Fruit fly (Drosophila melanogaster) whole organism, prepupa: ENCODE data around the gene oaf.

Experiments
- Blimp-1 ChIP-seq: fragments of 200-800 bp; sonication (Bioruptor generic); optimal IDR thresholded peaks from 3 replicates; lab custom pipeline; 2017; ENCODE audit warnings: missing biosample characterization, missing genetic modification characterization, mild to moderate bottlenecking, moderate library complexity, missing genetic modification reagents
- CG10631 ChIP-seq: fragments of 200-800 bp; sonication (Bioruptor generic); optimal IDR thresholded peaks from 2 replicates; lab custom pipeline; 2016; ENCODE audit warnings: missing biosample characterization, missing genetic modification characterization
- CG10669 ChIP-seq: fragments of 200-800 bp; sonication (Bioruptor generic); optimal IDR thresholded peaks from 3 replicates; lab custom pipeline; 2018; ENCODE audit warnings: missing biosample characterization, mild to moderate bottlenecking, missing genetic modification characterization, moderate library complexity
- CG11294 ChIP-seq: fragments of 200-800 bp; sonication (Bioruptor generic); IDR thresholded peaks from 2 replicates; pipeline ENCODE4 v1.3.6; 2022; ENCODE audit warnings: missing biosample characterization, missing genetic modification characterization
- CG11762 ChIP-seq: fragments of 200-800 bp; sonication (Bioruptor generic); optimal IDR thresholded peaks from 3 replicates; lab custom pipeline; 2016; ENCODE audit warnings: missing biosample characterization, missing genetic modification characterization; ENCODE audit not compliant: insufficient read depth
- CG11902 ChIP-seq: fragments of 200-800 bp; sonication (Bioruptor generic); optimal IDR thresholded peaks from 3 replicates; lab custom pipeline; 2016; ENCODE audit warnings: missing biosample characterization, missing genetic modification characterization
- CG15336 ChIP-seq: fragments of 200-800 bp; sonication (Bioruptor generic); IDR thresholded peaks from 2 replicates; pipeline ENCODE4 v1.3.6; 2022; ENCODE audit warnings: missing biosample characterization, missing genetic modification characterization
- CG1621 ChIP-seq: fragments of 200-800 bp; sonication (Bioruptor generic); optimal IDR thresholded peaks from 3 replicates; lab custom pipeline; 2018; ENCODE audit warnings: missing biosample characterization, mild to moderate bottlenecking, missing genetic modification characterization
- CG16779 ChIP-seq: fragments of 200-800 bp; sonication (Bioruptor generic); optimal IDR thresholded peaks from 3 replicates; lab custom pipeline; 2017; ENCODE audit warnings: missing biosample characterization, mild to moderate bottlenecking, missing genetic modification characterization
- CG3032 ChIP-seq: fragments of 200-800 bp; optimal IDR thresholded peaks from 2 replicates; lab custom pipeline; 2019; ENCODE audit warnings: missing biosample characterization, mild to moderate bottlenecking, missing genetic modification characterization, moderate library complexity
- CG31627 ChIP-seq: fragments of 200-800 bp; sonication (Bioruptor generic); optimal IDR thresholded peaks from 3 replicates; lab custom pipeline; 2016; ENCODE audit warnings: missing biosample characterization, missing genetic modification characterization
- CG34406 ChIP-seq: fragments of 200-800 bp; sonication (Bioruptor generic); optimal IDR thresholded peaks from 3 replicates; lab custom pipeline; 2016; ENCODE audit warnings: missing biosample characterization, missing genetic modification characterization
- CG4318 ChIP-seq: fragments of 200-800 bp; sonication (Bioruptor generic); optimal IDR thresholded peaks from 3 replicates; lab custom pipeline; 2017; ENCODE audit warnings: missing biosample characterization, mild to moderate bottlenecking, missing genetic modification characterization
- CG6163 ChIP-seq: fragments of 200-800 bp; sonication (Bioruptor generic); IDR thresholded peaks from 3 replicates; pipeline ENCODE4 v1.3.6; 2022; ENCODE audit warnings: missing biosample characterization, missing genetic modification characterization
- CG6276 ChIP-seq: fragments of 200-800 bp; sonication (Bioruptor generic); optimal IDR thresholded peaks from 2 replicates; lab custom pipeline; 2017; ENCODE audit warnings: missing biosample characterization, mild to moderate bottlenecking, missing genetic modification characterization
- CG6792 ChIP-seq: fragments of 200-800 bp; sonication (Bioruptor generic); optimal IDR thresholded peaks from 3 replicates; lab custom pipeline; 2016; ENCODE audit warnings: missing biosample characterization, missing genetic modification characterization
- CG6854 ChIP-seq: fragments of 200-800 bp; sonication (Bioruptor generic); optimal IDR thresholded peaks from 2 replicates; lab custom pipeline; 2017; ENCODE audit warnings: missing biosample characterization, mild to moderate bottlenecking, missing genetic modification characterization
- CG7368 ChIP-seq: fragments of 200-800 bp; sonication (Bioruptor generic); optimal IDR thresholded peaks from 3 replicates; lab custom pipeline; 2016; ENCODE audit warnings: missing biosample characterization, missing genetic modification characterization
- CG8119 ChIP-seq: fragments of 200-800 bp; sonication (Bioruptor generic); IDR thresholded peaks from 3 replicates; pipeline ENCODE4 v1.3.6; 2022; ENCODE audit warnings: missing biosample characterization, missing genetic modification characterization
- CG8632 ChIP-seq: fragments of 200-800 bp; sonication (Bioruptor generic); optimal IDR thresholded peaks from 3 replicates; lab custom pipeline; 2016; ENCODE audit warnings: missing biosample characterization, missing genetic modification characterization
- CG9139 ChIP-seq: fragments of 200-800 bp; sonication (Bioruptor generic); optimal IDR thresholded peaks from 3 replicates; lab custom pipeline; 2017; ENCODE audit warnings: missing biosample characterization, mild to moderate bottlenecking, missing genetic modification characterization
- Eip75B ChIP-seq: fragments of 200-800 bp; sonication (Bioruptor generic); optimal IDR thresholded peaks from 3 replicates; lab custom pipeline; 2016; ENCODE audit warnings: missing biosample characterization, missing genetic modification characterization
- Eip78C ChIP-seq: fragments of 200-800 bp; sonication (Bioruptor generic); peaks from one replicate; lab custom pipeline; 2016; ENCODE audit warnings: missing biosample characterization, missing genetic modification characterization
- Eip93F ChIP-seq: fragments of 200-800 bp; sonication (Bioruptor generic); optimal IDR thresholded peaks from 2 replicates; lab custom pipeline; 2016; ENCODE audit warnings: missing biosample characterization, mild to moderate bottlenecking, missing genetic modification characterization
- Ets21C ChIP-seq: fragments of 200-800 bp; sonication (Bioruptor generic); optimal IDR thresholded peaks from 3 replicates; lab custom pipeline; 2016; ENCODE audit warnings: missing biosample characterization, missing genetic modification characterization
- Ets96B ChIP-seq: fragments of 200-800 bp; optimal IDR thresholded peaks from 2 replicates; lab custom pipeline; 2019; ENCODE audit warnings: missing biosample characterization, mild to moderate bottlenecking, missing genetic modification characterization, moderate library complexity
- Gug ChIP-seq: fragments of 200-800 bp; sonication (Bioruptor generic); IDR thresholded peaks from 2 replicates; pipeline ENCODE4 v1.3.6; 2022; ENCODE audit warnings: missing biosample characterization, missing genetic modification characterization
- Hr39 ChIP-seq: fragments of 200-800 bp; sonication (Bioruptor generic); optimal IDR thresholded peaks from 2 replicates; lab custom pipeline; 2016; ENCODE audit warnings: missing biosample characterization, missing genetic modification characterization
- Met ChIP-seq: fragments of 200-800 bp; sonication (Bioruptor generic); optimal IDR thresholded peaks from 3 replicates; lab custom pipeline; 2016; ENCODE audit warnings: missing biosample characterization, missing genetic modification characterization
- OdsH ChIP-seq: fragments of 200-800 bp; sonication (Bioruptor generic); optimal IDR thresholded peaks from 3 replicates; lab custom pipeline; 2016; ENCODE audit warnings: missing biosample characterization, missing genetic modification characterization
- Smox ChIP-seq: fragments of 200-800 bp; sonication (Bioruptor generic); optimal IDR thresholded peaks from 3 replicates; lab custom pipeline; 2016; ENCODE audit warnings: missing biosample characterization, missing genetic modification characterization
- Sox102F ChIP-seq: fragments of 200-800 bp; sonication (Bioruptor generic); optimal IDR thresholded peaks from 2 replicates; lab custom pipeline; 2016; ENCODE audit warnings: missing biosample characterization, mild to moderate bottlenecking, missing genetic modification characterization
- Sox14 ChIP-seq: fragments of 200-800 bp; sonication (Bioruptor generic); optimal IDR thresholded peaks from 3 replicates; lab custom pipeline; 2016; ENCODE audit warnings: missing biosample characterization, missing genetic modification characterization
- Sox15 ChIP-seq: fragments of 200-800 bp; sonication (Bioruptor generic); optimal IDR thresholded peaks from 3 replicates; lab custom pipeline; 2016; ENCODE audit warnings: missing biosample characterization, missing genetic modification characterization
- achi ChIP-seq: fragments of 200-800 bp; sonication (Bioruptor generic); optimal IDR thresholded peaks from 3 replicates; lab custom pipeline; 2016; ENCODE audit warnings: missing biosample characterization, missing genetic modification characterization
- acj6 ChIP-seq: fragments of 200-800 bp; sonication (Bioruptor generic); optimal IDR thresholded peaks from 3 replicates; lab custom pipeline; 2016; ENCODE audit warnings: missing biosample characterization, missing genetic modification characterization
- cyc ChIP-seq: fragments of 200-800 bp; sonication (Bioruptor generic); optimal IDR thresholded peaks from 3 replicates; lab custom pipeline; 2016; ENCODE audit warnings: missing biosample characterization, missing genetic modification characterization
- dsx ChIP-seq: fragments of 200-800 bp; optimal IDR thresholded peaks from 3 replicates; lab custom pipeline; 2019; ENCODE audit warnings: missing biosample characterization, mild to moderate bottlenecking, missing genetic modification characterization, moderate library complexity; ENCODE audit not compliant: poor library complexity, severe bottlenecking
- eg ChIP-seq: fragments of 200-800 bp; sonication (Bioruptor generic); IDR thresholded peaks from 3 replicates; pipeline ENCODE4 v1.3.6; 2022; ENCODE audit warnings: missing biosample characterization, missing genetic modification characterization
- esn ChIP-seq: fragments of 200-800 bp; sonication (Bioruptor generic); optimal IDR thresholded peaks from 2 replicates; lab custom pipeline; 2016; ENCODE audit warnings: missing biosample characterization, mild to moderate bottlenecking, missing genetic modification characterization, moderate library complexity
- fd59A ChIP-seq: fragments of 200-800 bp; sonication (Bioruptor generic); optimal IDR thresholded peaks from 2 replicates; lab custom pipeline; 2017; ENCODE audit warnings: missing biosample characterization, mild to moderate bottlenecking, missing genetic modification characterization, missing genetic modification reagents
- fd85E ChIP-seq: fragments of 200-800 bp; sonication (Bioruptor generic); optimal IDR thresholded peaks from 3 replicates; lab custom pipeline; 2016; ENCODE audit warnings: missing biosample characterization, missing genetic modification characterization
- fkh ChIP-seq: fragments of 200-800 bp; sonication (Bioruptor generic); optimal IDR thresholded peaks from 3 replicates; lab custom pipeline; 2017; ENCODE audit warnings: missing biosample characterization, mild to moderate bottlenecking, missing genetic modification characterization, moderate library complexity
- lz ChIP-seq: fragments of 200-800 bp; sonication (Bioruptor generic); optimal IDR thresholded peaks from 3 replicates; lab custom pipeline; 2016; ENCODE audit warnings: missing biosample characterization, missing genetic modification characterization
- net ChIP-seq: fragments of 200-800 bp; sonication (Bioruptor generic); optimal IDR thresholded peaks from 3 replicates; lab custom pipeline; 2016; ENCODE audit warnings: missing biosample characterization, missing genetic modification characterization
- pdm3 ChIP-seq: fragments of 200-800 bp; sonication (Bioruptor generic); optimal IDR thresholded peaks from 3 replicates; lab custom pipeline; 2016; ENCODE audit warnings: missing biosample characterization, missing genetic modification characterization
- salr ChIP-seq, 2 experiments: fragments of 200-800 bp; sonication (Bioruptor generic); optimal IDR thresholded peaks; 3 replicates each; lab custom pipeline; 2016 to 2018; ENCODE audit warnings: missing biosample characterization in 2 of 2, missing genetic modification characterization in 2 of 2, mild to moderate bottlenecking in 1 of 2
- spab ChIP-seq: fragments of 200-800 bp; sonication (Bioruptor generic); optimal IDR thresholded peaks from 2 replicates; lab custom pipeline; 2017; ENCODE audit warnings: missing biosample characterization, mild to moderate bottlenecking, missing genetic modification characterization, missing genetic modification reagents
- svp ChIP-seq: fragments of 200-800 bp; sonication (Bioruptor generic); peaks from one replicate; lab custom pipeline; 2016; ENCODE audit warnings: missing biosample characterization, missing genetic modification characterization
- vri ChIP-seq: fragments of 200-800 bp; sonication (Bioruptor generic); optimal IDR thresholded peaks from 3 replicates; lab custom pipeline; 2016; ENCODE audit warnings: missing biosample characterization, mild to moderate bottlenecking, missing genetic modification characterization

The oaf gene

dm6 chr2L:2492692-2493626, at the start of gene oaf:
oaf (plus strand) TSS chr2L:2492955.
- TF ChIP-seq Gug (GFP tag; lab: Robert Waterston, UW) (0 out of 2 replicates have a peak, but pooled peaks have one; percentile 11), Blimp-1 (GFP tag; lab: Kevin White, UChicago) (no peak), salr (GFP tag; optimal IDR thresholded peaks at IDR 0.05; lab: Kevin White, UChicago) (no peak), fd59A (GFP tag; lab: Kevin White, UChicago) (no peak), CG1621 (tag; lab: Kevin White, UChicago) (no peak), CG8632 (GFP tag; lab: Kevin White, UChicago) (no peak), Sox102F (peak; percentile 34), Sox15 (GFP tag; lab: Kevin White, UChicago) (peak; percentile 16), CG6163 (GFP tag; lab: Robert Waterston, UW) (peak; percentile 50; the same call in 1 of the 3 replicates), CG9139 (no peak), achi (GFP tag; lab: Kevin White, UChicago) (peak; percentile 9), fkh (GFP tag; lab: Kevin White, UChicago) (no peak), acj6 (GFP tag; lab: Kevin White, UChicago) (peak; percentile 49), Ets96B (tag; lab: Kevin White, UChicago) (peak; percentile 26), esn (GFP tag; lab: Kevin White, UChicago) (peak; percentile 56), OdsH (GFP tag; lab: Kevin White, UChicago) (peak; percentile 50), CG6792 (GFP tag; lab: Kevin White, UChicago) (peak; percentile 19), CG34406 (GFP tag; lab: Kevin White, UChicago) (peak; percentile 7), CG4318 (no peak), CG11294 (GFP tag; lab: Robert Waterston, UW) (no peak; the same call in 1 of the 2 replicates), CG15336 (no peak), Hr39 (GFP tag; lab: Kevin White, UChicago) (peak; percentile 32), CG11762 (GFP tag; lab: Kevin White, UChicago) (no peak), Smox (GFP tag; lab: Kevin White, UChicago) (peak; percentile 56), fd85E (GFP tag; lab: Kevin White, UChicago) (no peak), Ets21C (GFP tag; lab: Kevin White, UChicago) (peak; percentile 41), CG10669 (GFP tag; lab: Kevin White, UChicago) (no peak), Eip93F (GFP tag; lab: Kevin White, UChicago) (peak; percentile 54), cyc (GFP tag; lab: Kevin White, UChicago) (peak; percentile 47), CG16779 (tag; lab: Kevin White, UChicago) (no peak), dsx (GFP tag; lab: Kevin White, UChicago) (peak; percentile 1), pdm3 (peak; percentile 50), CG8119 (peak; percentile 53; the same call in 2 of the 3 replicates), net (GFP tag; lab: Kevin White, UChicago) (no peak), Eip75B (no peak), CG7368 (GFP tag; lab: Kevin White, UChicago) (no peak), CG11902 (GFP tag; lab: Kevin White, UChicago) (no peak), Sox14 (GFP tag; lab: Kevin White, UChicago) (peak; percentile 45), spab (GFP tag; lab: Kevin White, UChicago) (no peak), Eip78C (peak; percentile 83), CG31627 (GFP tag; lab: Kevin White, UChicago) (peak; percentile 64), CG10631 (peak; percentile 58), CG6276 (GFP tag; lab: Kevin White, UChicago) (no peak), lz (GFP tag; lab: Kevin White, UChicago) (peak; percentile 57), svp (peak; percentile 65), Met (GFP tag; lab: Kevin White, UChicago) (peak; percentile 29), vri (GFP tag; lab: Kevin White, UChicago) (no peak), CG6854 (GFP tag; lab: Kevin White, UChicago) (peak; percentile 62), CG3032 (tag; lab: Kevin White, UChicago) (peak; percentile 45), eg (GFP tag; lab: Robert Waterston, UW) (peak; percentile 51)
